Worm (Caenorhabditis elegans): ENCODE data around the gene Y66D12A.7.

DNA sequence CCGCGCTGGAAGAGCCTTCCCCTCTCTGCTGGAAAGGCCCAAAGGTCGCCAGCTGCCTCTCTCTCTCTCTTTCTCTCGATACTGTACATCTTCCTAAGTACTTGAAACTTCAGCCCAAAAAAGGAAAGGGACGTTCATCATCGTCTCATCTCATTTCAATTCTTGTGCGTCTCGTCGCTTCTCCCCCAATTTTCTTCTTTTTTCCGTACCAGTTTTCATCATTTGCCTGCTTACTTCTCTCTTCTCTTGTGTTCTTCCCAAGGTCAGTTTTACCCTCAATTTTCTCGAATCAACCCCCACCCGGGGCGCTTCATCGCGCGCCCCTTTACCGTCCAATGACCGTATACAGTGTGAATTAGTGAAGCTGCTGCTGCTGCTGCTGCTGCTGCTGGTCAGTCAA lies 20.6 kb downstream of the Y66D12A.7 start:
- no peak for TF ChIP-seq hlh-17 (GFP tag; optimal IDR thresholded peaks at IDR 0.05; ENCODE audit: borderline replicate concordance)
- TF ChIP-seq elt-3 (tag; optimal IDR thresholded peaks at IDR 0.05): no peak
- no peak for TF ChIP-seq nhr-77 (tag; optimal IDR thresholded peaks at IDR 0.05)
- TF ChIP-seq fkh-10 (GFP tag; optimal IDR thresholded peaks at IDR 0.05): no peak
- TF ChIP-seq lin-39 (tag; optimal IDR thresholded peaks at IDR 0.05): no peak
- TF ChIP-seq ceh-90 (tag; optimal IDR thresholded peaks at IDR 0.05): no peak
- no peak for TF ChIP-seq tbx-2 (tag; optimal IDR thresholded peaks at IDR 0.05)
- TF ChIP-seq ztf-4 (tag; optimal IDR thresholded peaks at IDR 0.05): no peak
- no peak for TF ChIP-seq lin-15B (tag; optimal IDR thresholded peaks at IDR 0.05)
- no peak for TF ChIP-seq lin-13 (GFP tag; optimal IDR thresholded peaks at IDR 0.05)
- no peak for TF ChIP-seq pqm-1 (tag; optimal IDR thresholded peaks at IDR 0.05)
- TF ChIP-seq nhr-85 (tag): peak; percentile 68
- no peak for TF ChIP-seq snpc-4 (tag; optimal IDR thresholded peaks at IDR 0.05)
- TF ChIP-seq ceh-82 (tag; optimal IDR thresholded peaks at IDR 0.05): no peak
